Worm (Caenorhabditis elegans) whole organism, young adult: ENCODE results near the gene acer-1.
A peak's percentile ranks its signal among the peaks of the same experiment; 100 is the strongest.

Experiments used
- B0261.1 ChIP-seq: sonication (generic microtip); optimal IDR thresholded peaks from 2 replicates; lab custom pipeline; 2016; ENCODE audit warnings: mild to moderate bottlenecking, missing genetic modification characterization, moderate library complexity, missing compliant biosample characterization
- B0336.3 ChIP-seq: fragments of 200-800 bp; sonication (Bioruptor generic); IDR thresholded peaks from 2 replicates; pipeline ENCODE4 v1.3.6; 2022; ENCODE audit warnings: missing genetic modification characterization, missing compliant biosample characterization
- D2030.7 ChIP-seq: fragments of 200-800 bp; sonication (Bioruptor generic); IDR thresholded peaks from 2 replicates; pipeline ENCODE4 v1.3.6; 2022; ENCODE audit warnings: missing genetic modification reagents, missing genetic modification characterization, missing compliant biosample characterization
- F37B4.10 ChIP-seq: fragments of 200-800 bp; sonication (Bioruptor generic); IDR thresholded peaks from 2 replicates; pipeline ENCODE4 v1.3.6; 2022; ENCODE audit warnings: missing genetic modification characterization, missing compliant biosample characterization
- F49E8.2 ChIP-seq: sonication (generic microtip); optimal IDR thresholded peaks from 3 replicates; lab custom pipeline; 2017; ENCODE audit warnings: missing genetic modification characterization, mild to moderate bottlenecking, missing compliant biosample characterization, antibody characterized with exemption, moderate library complexity; ENCODE audit not compliant: insufficient read depth
- F57A8.1 ChIP-seq: fragments of 200-800 bp; sonication (Bioruptor generic); optimal IDR thresholded peaks from 2 replicates; lab custom pipeline; 2018; ENCODE audit warnings: mild to moderate bottlenecking, missing genetic modification characterization, moderate library complexity, missing compliant biosample characterization
- K11D2.4 ChIP-seq: fragments of 200-800 bp; sonication (Bioruptor generic); IDR thresholded peaks from 2 replicates; pipeline ENCODE4 v1.3.6; 2022; ENCODE audit warnings: missing genetic modification reagents, missing genetic modification characterization, missing compliant biosample characterization
- T07F8.4 ChIP-seq: sonication (generic microtip); optimal IDR thresholded peaks from 2 replicates; lab custom pipeline; 2016; ENCODE audit warnings: mild to moderate bottlenecking, missing genetic modification characterization, moderate library complexity, missing compliant biosample characterization
- T26A5.8 ChIP-seq: sonication (generic microtip); optimal IDR thresholded peaks from 2 replicates; lab custom pipeline; 2016; ENCODE audit warnings: missing genetic modification characterization, missing compliant biosample characterization
- Y53G8AR.9 ChIP-seq: fragments of 200-800 bp; sonication (Bioruptor generic); conservative IDR thresholded peaks from 2 replicates; pipeline ENCODE4 v1.3.6; 2022; ENCODE audit warnings: missing genetic modification reagents, missing genetic modification characterization, missing compliant biosample characterization
- Y67H2A.10 ChIP-seq: fragments of 200-800 bp; sonication (Bioruptor generic); conservative IDR thresholded peaks from 2 replicates; pipeline ENCODE4 v1.3.6; 2022; ENCODE audit warnings: missing genetic modification reagents, missing genetic modification characterization, missing compliant biosample characterization
- aptf-2 ChIP-seq: fragments of 200-800 bp; sonication (Bioruptor generic); conservative IDR thresholded peaks from 2 replicates; pipeline ENCODE4 v1.3.6; 2022; ENCODE audit warnings: missing genetic modification reagents, missing genetic modification characterization, missing compliant biosample characterization
- attf-6 ChIP-seq: fragments of 200-800 bp; sonication (Bioruptor generic); IDR thresholded peaks from 2 replicates; pipeline ENCODE4 v1.3.6; 2022; ENCODE audit warnings: missing genetic modification reagents, missing genetic modification characterization, missing compliant biosample characterization
- ceh-100 ChIP-seq: fragments of 200-800 bp; sonication (Bioruptor generic); IDR thresholded peaks from 2 replicates; pipeline ENCODE4 v1.3.6; 2022; ENCODE audit warnings: missing genetic modification reagents, missing genetic modification characterization, missing compliant biosample characterization
- ceh-40 ChIP-seq: fragments of 200-800 bp; sonication (Bioruptor generic); IDR thresholded peaks from 2 replicates; pipeline ENCODE4 v1.3.6; 2022; ENCODE audit warnings: missing genetic modification characterization, missing compliant biosample characterization
- ceh-58 ChIP-seq: fragments of 200-800 bp; sonication (Bioruptor generic); IDR thresholded peaks from 2 replicates; pipeline ENCODE4 v1.3.6; 2022; ENCODE audit warnings: missing genetic modification characterization, missing compliant biosample characterization
- egl-18 ChIP-seq: fragments of 200-800 bp; sonication (Bioruptor generic); IDR thresholded peaks from 2 replicates; pipeline ENCODE4 v1.3.6; 2022; ENCODE audit warnings: missing genetic modification reagents, missing genetic modification characterization, missing compliant biosample characterization
- egrh-3 ChIP-seq: fragments of 200-800 bp; sonication (Bioruptor generic); IDR thresholded peaks from 2 replicates; pipeline ENCODE4 v1.3.6; 2022; ENCODE audit warnings: missing genetic modification reagents, missing genetic modification characterization, missing compliant biosample characterization
- ekl-4 ChIP-seq: fragments of 200-800 bp; sonication (Bioruptor generic); IDR thresholded peaks from 2 replicates; pipeline ENCODE4 v1.3.6; 2022; ENCODE audit warnings: missing genetic modification reagents, missing genetic modification characterization, missing compliant biosample characterization
- ets-4 ChIP-seq: fragments of 200-800 bp; sonication (Bioruptor generic); optimal IDR thresholded peaks from 2 replicates; lab custom pipeline; 2018; ENCODE audit warnings: mild to moderate bottlenecking, missing genetic modification characterization, missing compliant biosample characterization
- fkh-3 ChIP-seq: sonication (generic microtip); optimal IDR thresholded peaks from 2 replicates; lab custom pipeline; 2016; ENCODE audit warnings: mild to moderate bottlenecking, missing genetic modification characterization, missing compliant biosample characterization
- hlh-12 ChIP-seq: sonication (generic microtip); optimal IDR thresholded peaks from 2 replicates; lab custom pipeline; 2016; ENCODE audit warnings: missing genetic modification characterization, missing compliant biosample characterization
- hlh-26 ChIP-seq: fragments of 200-800 bp; sonication (Bioruptor generic); conservative IDR thresholded peaks from 2 replicates; pipeline ENCODE4 v1.3.6; 2022; ENCODE audit warnings: missing genetic modification reagents, missing genetic modification characterization, missing compliant biosample characterization
- let-607 ChIP-seq, 2 experiments: fragments of 200-800 bp in 1 of 2; sonication (Bioruptor generic) in 1 of 2; sonication (generic microtip) in 1 of 2; optimal IDR thresholded peaks; 2 replicates each; lab custom pipeline; 2016 to 2018; ENCODE audit warnings: mild to moderate bottlenecking in 2 of 2, missing compliant biosample characterization in 2 of 2, missing genetic modification characterization in 2 of 2, moderate library complexity in 2 of 2, missing genotype in 1 of 2
- lir-1 ChIP-seq: fragments of 200-800 bp; sonication (Bioruptor generic); conservative IDR thresholded peaks from 2 replicates; pipeline ENCODE4 v1.3.6; 2022; ENCODE audit warnings: missing genetic modification reagents, missing genetic modification characterization, missing compliant biosample characterization
- lsl-1 ChIP-seq: fragments of 200-800 bp; sonication (Bioruptor generic); optimal IDR thresholded peaks from 2 replicates; lab custom pipeline; 2018; ENCODE audit warnings: mild to moderate bottlenecking, missing genetic modification characterization, moderate library complexity, missing compliant biosample characterization
- madf-10 ChIP-seq: sonication (generic microtip); optimal IDR thresholded peaks from 2 replicates; lab custom pipeline; 2016; ENCODE audit warnings: mild to moderate bottlenecking, missing genetic modification characterization, missing compliant biosample characterization
- madf-6 ChIP-seq: fragments of 200-800 bp; sonication (Bioruptor generic); IDR thresholded peaks from 2 replicates; pipeline ENCODE4 v1.3.6; 2022; ENCODE audit warnings: missing genetic modification reagents, missing genetic modification characterization, missing compliant biosample characterization
- madf-8 ChIP-seq: fragments of 200-800 bp; sonication (Bioruptor generic); conservative IDR thresholded peaks from 2 replicates; pipeline ENCODE4 v1.3.6; 2022; ENCODE audit warnings: missing genetic modification reagents, missing genetic modification characterization, missing compliant biosample characterization
- nfyb-1 ChIP-seq: fragments of 200-800 bp; sonication (Bioruptor generic); IDR thresholded peaks from 2 replicates; pipeline ENCODE4 v1.3.6; 2022; ENCODE audit warnings: missing genetic modification reagents, missing genetic modification characterization, missing compliant biosample characterization
- nhr-179 ChIP-seq: sonication (generic microtip); optimal IDR thresholded peaks from 2 replicates; lab custom pipeline; 2016; ENCODE audit warnings: mild to moderate bottlenecking, missing genetic modification characterization, missing compliant biosample characterization
- nhr-90 ChIP-seq: sonication (generic microtip); optimal IDR thresholded peaks from 2 replicates; lab custom pipeline; 2016; ENCODE audit warnings: missing genotype, mild to moderate bottlenecking, missing genetic modification characterization, missing compliant biosample characterization
- pha-4 ChIP-seq: fragments of 150-350 bp; sonication (generic microtip); optimal IDR thresholded peaks from 2 replicates; lab custom pipeline; 2014; ENCODE audit warnings: missing biosample characterization, missing genetic modification reagents, missing genetic modification characterization
- rcor-1 ChIP-seq: fragments of 200-800 bp; sonication (Bioruptor generic); IDR thresholded peaks from 2 replicates; pipeline ENCODE4 v1.3.6; 2022; ENCODE audit warnings: missing genetic modification reagents, missing genetic modification characterization, missing compliant biosample characterization
- rpc-1 ChIP-seq, 2 experiments: fragments of 150-350 bp in 1 of 2; sonication (generic microtip) in 1 of 2; optimal IDR thresholded peaks; 2 replicates each; lab custom pipeline; 2014 to 2018; ENCODE audit warnings: missing biosample characterization in 1 of 2, missing genetic modification characterization in 1 of 2, missing genetic modification reagents in 1 of 2, missing genotype in 1 of 2
- sdz-38 ChIP-seq: sonication (generic microtip); optimal IDR thresholded peaks from 2 replicates; lab custom pipeline; 2016; ENCODE audit warnings: missing genotype, missing genetic modification characterization, missing compliant biosample characterization
- sea-2 ChIP-seq: fragments of 200-800 bp; sonication (Bioruptor generic); IDR thresholded peaks from 2 replicates; pipeline ENCODE4 v1.3.6; 2022; ENCODE audit warnings: missing genetic modification characterization, missing compliant biosample characterization
- snpc-1.3 ChIP-seq: sonication (generic microtip); optimal IDR thresholded peaks from 2 replicates; lab custom pipeline; 2017; ENCODE audit warnings: missing genetic modification characterization, mild to moderate bottlenecking, missing compliant biosample characterization, antibody characterized with exemption, moderate library complexity, missing genotype, missing genetic modification reagents; ENCODE audit not compliant: insufficient read depth
- snpc-4 ChIP-seq, 5 experiments: fragments of 150-350 bp in 1 of 5; sonication (generic microtip) in 4 of 5; optimal IDR thresholded peaks; 2 replicates each; lab custom pipeline; 2014 to 2018; ENCODE audit warnings: missing genetic modification characterization in 5 of 5, missing biosample characterization in 3 of 5, antibody characterized with exemption in 2 of 5, mild to moderate bottlenecking in 2 of 5, missing compliant biosample characterization in 2 of 5, missing genotype in 2 of 5, moderate library complexity in 2 of 5, missing genetic modification reagents in 1 of 5
- sptf-2 ChIP-seq: fragments of 200-800 bp; sonication (Bioruptor generic); optimal IDR thresholded peaks from 2 replicates; lab custom pipeline; 2018; ENCODE audit warnings: mild to moderate bottlenecking, missing genetic modification characterization, missing compliant biosample characterization
- tbp1 ChIP-seq: fragments of 200-800 bp; sonication (Bioruptor generic); optimal IDR thresholded peaks from 2 replicates; lab custom pipeline; 2018; ENCODE audit warnings: mild to moderate bottlenecking, missing genetic modification characterization, missing compliant biosample characterization
- zim-3 ChIP-seq: sonication (generic microtip); optimal IDR thresholded peaks from 2 replicates; lab custom pipeline; 2017; ENCODE audit warnings: mild to moderate bottlenecking, missing genetic modification characterization, moderate library complexity, missing compliant biosample characterization
- ztf-26 ChIP-seq: sonication (generic microtip); optimal IDR thresholded peaks from 2 replicates; lab custom pipeline; 2017; ENCODE audit warnings: missing genetic modification characterization, missing compliant biosample characterization
- ztf-28 ChIP-seq: fragments of 200-800 bp; sonication (Bioruptor generic); IDR thresholded peaks from 2 replicates; pipeline ENCODE4 v1.3.6; 2022; ENCODE audit warnings: missing genetic modification reagents, missing genetic modification characterization, missing compliant biosample characterization

Gene acer-1

DNA sequence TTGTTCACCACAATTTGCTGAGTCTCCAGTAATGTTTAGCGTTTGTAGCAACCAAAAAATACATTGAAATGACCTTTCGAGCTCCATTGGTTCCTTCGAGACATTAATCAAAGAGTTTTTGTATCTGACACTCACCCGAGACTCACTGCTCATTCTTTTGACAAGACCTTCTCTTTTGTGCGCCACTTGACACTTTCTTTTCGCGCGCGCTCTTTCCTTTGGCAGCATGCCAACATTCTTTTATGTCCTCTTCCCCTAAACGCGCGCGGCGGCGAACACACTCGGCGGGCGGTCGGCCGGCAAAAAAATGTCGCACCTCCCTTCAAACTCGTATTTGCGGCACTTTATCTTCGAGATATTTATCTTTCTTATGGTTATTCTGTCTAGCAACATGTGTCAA lies 46.5 kb downstream of the acer-1 start (continued):
- peak; percentile 96 for TF ChIP-seq madf-10 (tag; lab: Kevin White, UChicago)
- TF ChIP-seq, all 124 proteins: peak for 10

DNA sequence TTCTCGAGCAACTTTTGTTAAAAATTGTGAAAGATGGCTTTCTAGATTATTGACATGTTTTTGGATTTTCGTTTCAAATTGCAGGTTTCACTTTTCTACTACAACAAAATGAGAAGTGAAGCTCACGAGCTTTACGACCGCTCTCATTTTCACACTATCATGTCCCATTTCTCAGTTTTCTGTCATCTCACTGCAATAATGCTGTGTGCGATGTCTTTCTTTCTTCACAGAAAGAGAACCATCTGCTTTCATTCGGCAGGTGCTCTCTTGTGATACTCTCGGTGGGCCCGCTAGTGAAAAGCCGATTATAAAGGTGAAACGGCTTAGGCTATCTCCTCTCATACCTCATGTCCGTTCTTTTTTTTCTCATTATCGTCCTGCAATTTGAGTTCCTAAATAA lies 47.0 kb downstream of the acer-1 start:
- no peak for TF ChIP-seq egrh-3
- no peak for TF ChIP-seq nhr-179
- no peak for TF ChIP-seq let-607 (tag; optimal IDR thresholded peaks at IDR 0.05; lab: Kevin White, UChicago)
- no peak for TF ChIP-seq hlh-26
- TF ChIP-seq ceh-100 = 0 out of 2 replicates have a peak, but pooled peaks have one; percentile 1
- no peak for TF ChIP-seq B0336.3 (GFP tag; lab: Robert Waterston, UW)
- TF ChIP-seq, all 124 proteins: peak for 1

DNA sequence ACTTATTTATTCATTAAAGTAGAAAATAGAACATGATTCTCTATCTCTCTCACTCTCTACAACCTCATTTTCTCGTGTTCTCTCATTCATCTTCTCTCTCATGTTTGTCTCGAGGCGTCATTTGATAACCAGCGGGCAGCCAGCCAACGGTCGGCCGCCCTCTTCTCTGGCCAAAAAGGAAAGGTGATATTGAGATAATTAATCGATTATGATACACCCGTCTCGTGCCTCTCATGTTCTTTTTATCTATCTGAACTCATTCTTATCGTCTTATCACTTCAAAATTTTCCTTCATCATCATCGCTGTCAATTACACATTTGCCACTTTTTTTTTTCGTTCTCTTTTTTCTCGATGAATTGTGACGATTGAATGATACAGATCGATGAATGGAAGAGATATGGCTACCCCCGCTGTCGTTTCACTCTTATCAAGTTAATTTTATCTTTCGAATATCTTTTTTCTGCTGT lies 47.5 kb downstream of the acer-1 start:
- TF ChIP-seq ekl-4 (GFP tag; lab: Robert Waterston, UW) (peak; percentile 69; the same call in 1 of the 2 replicates), rcor-1 (GFP tag; lab: Robert Waterston, UW) (no peak), D2030.7 (GFP tag; lab: Robert Waterston, UW) (no peak), F37B4.10 (GFP tag; lab: Robert Waterston, UW) (no peak), snpc-1.3 (tag; lab: Kevin White, UChicago) (no peak), T07F8.4 (no peak), F49E8.2 (tag; lab: Kevin White, UChicago) (no peak), sptf-2 (GFP tag; lab: Kevin White, UChicago) (peak; percentile 57), egl-18 (no peak), ceh-58 (GFP tag; lab: Robert Waterston, UW) (no peak), nfyb-1 (GFP tag; lab: Robert Waterston, UW) (peak; percentile 76), B0261.1 (tag; lab: Kevin White, UChicago) (no peak), Y67H2A.10 (GFP tag; lab: Robert Waterston, UW) (no peak), sdz-38 (no peak), nhr-90 (tag; lab: Kevin White, UChicago) (peak; percentile 77), K11D2.4 (peak; percentile 51), madf-10 (tag; lab: Kevin White, UChicago) (peak; percentile 79), ets-4 (GFP tag; lab: Kevin White, UChicago) (peak; percentile 79), F57A8.1 (GFP tag; lab: Kevin White, UChicago) (no peak), let-607 (tag; optimal IDR thresholded peaks at IDR 0.05; lab: Kevin White, UChicago) (peak; percentile 42 to 84), sea-2 (GFP tag; lab: Robert Waterston, UW) (no peak), snpc-4 (GFP tag; optimal IDR thresholded peaks at IDR 0.05; lab: Kevin White, UChicago) (no peak), snpc-4 (tag; optimal IDR thresholded peaks at IDR 0.05; lab: Kevin White, UChicago) (peak; percentile 67 to 88 (median 68)), B0336.3 (GFP tag; lab: Robert Waterston, UW) (peak; percentile 92), fkh-3 (tag; lab: Kevin White, UChicago) (no peak), madf-8 (no peak), zim-3 (tag; lab: Kevin White, UChicago) (no peak), ceh-40 (GFP tag; lab: Robert Waterston, UW) (no peak), rpc-1 (optimal IDR thresholded peaks at IDR 0.05; lab: Kevin White, UChicago) (no peak), rpc-1 (tag; optimal IDR thresholded peaks at IDR 0.05; lab: Kevin White, UChicago) (no peak), lir-1 (GFP tag; lab: Robert Waterston, UW) (no peak), pha-4 (tag; lab: Kevin White, UChicago) (peak; percentile 20), tbp1 (GFP tag; lab: Kevin White, UChicago) (peak; percentile 47), madf-6 (GFP tag; lab: Robert Waterston, UW) (no peak), Y53G8AR.9 (GFP tag; lab: Robert Waterston, UW) (no peak), lsl-1 (no peak), ztf-26 (peak; percentile 87), T26A5.8 (tag; lab: Kevin White, UChicago) (no peak), ceh-100 (0 out of 2 replicates have a peak, but pooled peaks have one; percentile 17), aptf-2 (GFP tag; lab: Robert Waterston, UW) (no peak), hlh-12 (no peak), attf-6 (no peak), ztf-28 (GFP tag; lab: Robert Waterston, UW) (no peak)
